Worm (Caenorhabditis elegans): ENCODE results near the gene cyn-10.

cyn-10 gene

DNA sequence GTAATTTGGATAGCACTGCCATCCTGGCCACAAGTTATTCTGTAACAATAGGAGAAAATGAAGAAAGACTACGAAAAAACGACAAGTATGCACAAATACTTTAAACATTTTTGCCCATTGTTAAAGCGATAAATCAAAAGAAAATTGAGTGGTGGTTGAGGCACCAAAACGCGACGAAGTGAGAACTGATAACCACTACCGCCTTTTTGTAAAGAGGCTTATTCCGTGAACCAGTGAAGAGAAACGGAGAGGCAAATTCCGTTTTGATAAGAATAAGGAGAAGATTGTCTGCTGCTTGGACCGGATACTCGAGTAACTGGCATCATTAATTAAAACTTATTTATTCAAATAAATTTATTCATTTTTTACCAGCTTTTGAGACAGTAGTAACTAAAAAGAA, 29.4 kb downstream of the cyn-10 start, which contains the start of gene pmp-1 (continued):
- TF ChIP-seq dmd-8 (GFP tag; IDR thresholded peaks at IDR 0.05) (no peak), nhr-28 (tag; optimal IDR thresholded peaks at IDR 0.05) (peak; percentile 62)

DNA sequence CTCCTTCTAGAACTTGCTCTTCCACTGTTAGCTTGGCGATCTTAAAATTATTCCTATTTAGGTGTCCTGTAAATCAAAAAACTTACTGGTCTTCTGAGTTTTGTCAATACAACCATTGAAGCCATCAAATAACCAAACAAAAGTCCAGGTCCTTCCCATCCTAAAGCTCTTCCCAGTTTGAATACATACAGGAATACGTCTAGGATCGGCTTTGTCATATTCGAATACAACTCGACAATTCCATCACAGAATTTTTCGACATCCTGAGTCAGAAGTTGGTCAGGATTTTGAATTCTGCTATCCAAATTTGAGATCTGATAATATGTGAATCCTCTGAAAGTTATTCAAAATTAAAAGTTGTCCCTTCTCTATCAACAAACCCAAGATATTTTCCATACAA, 30.8 kb downstream of the cyn-10 start:
- TF ChIP-seq aha-1 (tag): peak; percentile 63
- no peak for TF ChIP-seq tra-1 (GFP tag; IDR thresholded peaks at IDR 0.05)

DNA sequence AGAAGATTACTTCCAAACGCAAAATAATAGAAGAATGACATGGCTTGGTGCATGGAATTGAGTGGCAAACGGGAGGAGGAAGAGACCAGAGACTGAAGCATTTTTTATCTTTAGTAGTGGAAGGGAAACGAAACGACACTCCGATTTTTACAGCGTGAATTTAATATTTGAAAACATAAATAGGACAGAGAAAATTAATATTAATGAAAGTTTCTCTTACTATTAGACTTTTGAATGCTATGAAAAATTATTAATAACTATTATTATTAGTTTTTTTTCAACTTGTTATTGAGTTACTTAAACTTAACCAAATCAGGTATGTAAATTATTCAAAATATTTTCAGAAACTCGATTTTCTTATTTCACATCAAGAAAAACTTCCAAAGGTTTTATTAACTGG, 33.1 kb downstream of the cyn-10 start, which contains the start of gene C44B7.7:
Gene C44B7.7, minus strand, starts transcription at position 101 of the 400 bp plus-strand sequence.
- no peak for TF ChIP-seq hlh-11 (tag; optimal IDR thresholded peaks at IDR 0.05)

DNA sequence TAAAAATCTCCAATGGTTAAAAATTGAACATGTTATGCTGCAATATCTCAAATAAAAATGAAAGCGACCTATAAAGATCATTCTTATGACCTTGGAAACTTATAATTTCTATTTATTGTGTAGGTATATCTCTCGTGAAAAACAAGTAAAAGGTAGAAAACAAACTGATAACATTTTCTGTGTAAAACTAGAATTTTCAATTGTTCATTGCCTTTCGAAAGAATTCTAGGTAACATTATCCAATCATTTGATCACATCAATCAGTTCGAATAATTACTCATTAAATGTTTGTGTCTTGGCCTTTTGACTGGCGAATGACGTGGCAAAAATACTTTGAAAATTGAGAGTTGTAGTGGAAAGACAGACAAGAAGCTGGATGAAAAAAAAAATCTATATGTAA, 35.3 kb downstream of the cyn-10 start:
- TF ChIP-seq nhr-28 (tag; optimal IDR thresholded peaks at IDR 0.05) (peak; percentile 26), F26F4.8 (GFP tag; conservative IDR thresholded peaks at IDR 0.05) (no peak)

DNA sequence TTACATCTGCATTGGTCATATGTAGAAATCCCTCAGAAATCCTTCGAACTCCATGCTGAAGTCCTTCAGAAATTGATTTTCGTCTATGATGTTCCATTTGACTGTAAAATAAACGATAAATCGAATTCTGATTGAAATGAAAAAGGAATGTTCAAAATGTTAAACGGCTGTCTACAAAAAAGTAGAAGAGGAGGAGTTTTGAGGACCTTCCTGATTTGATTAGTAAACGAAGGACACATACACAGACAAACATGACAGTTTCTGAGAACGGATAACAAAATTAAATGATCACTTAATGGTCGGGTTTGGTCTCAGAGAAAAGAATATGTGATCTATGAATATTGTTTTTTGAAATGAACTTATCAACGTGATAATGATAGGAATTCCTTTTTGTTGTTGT, 36.2 kb downstream of the cyn-10 start, which contains the start of gene slc-36.5:
Gene slc-36.5, minus strand, starts transcription at position 101 of the 400 bp plus-strand sequence.
- TF ChIP-seq spr-3 (GFP tag; optimal IDR thresholded peaks at IDR 0.05): no peak
- TF ChIP-seq zip-11 (GFP tag; IDR thresholded peaks at IDR 0.05): no peak
- no peak for TF ChIP-seq unc-62 (GFP tag; optimal IDR thresholded peaks at IDR 0.05 in 1 of 2)
- TF ChIP-seq unc-62 (tag; optimal IDR thresholded peaks at IDR 0.05): no peak
- no peak for TF ChIP-seq F49E8.2 (tag; optimal IDR thresholded peaks at IDR 0.05; ENCODE audit: borderline replicate concordance)
- no peak for TF ChIP-seq skn-1 (tag; optimal IDR thresholded peaks at IDR 0.05)

DNA sequence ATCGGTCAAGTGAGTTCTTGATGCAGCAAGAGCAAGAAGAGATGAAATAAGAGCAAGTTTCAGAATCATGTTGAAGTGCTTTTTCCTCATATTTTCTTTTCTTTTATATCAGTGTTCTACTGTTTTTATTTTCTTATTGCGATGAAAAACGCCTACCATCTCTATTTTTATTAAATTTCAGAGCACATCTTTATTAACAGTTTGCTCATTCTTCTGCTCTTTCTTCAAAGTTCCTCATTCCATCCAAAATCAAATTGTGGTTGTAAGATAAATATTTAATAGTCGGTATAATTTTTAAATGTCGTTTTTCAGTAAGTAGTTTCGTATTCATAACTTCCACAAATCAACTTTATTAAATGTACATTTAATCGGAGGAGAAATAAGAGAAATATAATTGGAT, 40.7 kb downstream of the cyn-10 start, which contains the start of gene C44B7.5:
Gene C44B7.5, minus strand, starts transcription at position 101 of the 400 bp plus-strand sequence.
- TF ChIP-seq tra-1 (GFP tag; IDR thresholded peaks at IDR 0.05) (no peak), lin-13 (GFP tag; optimal IDR thresholded peaks at IDR 0.05) (no peak), ceh-62 (tag; optimal IDR thresholded peaks at IDR 0.05) (no peak), jun-1 (tag; optimal IDR thresholded peaks at IDR 0.05) (no peak), F10B5.3 (tag; optimal IDR thresholded peaks at IDR 0.05) (no peak), Y75B8A.6 (GFP tag; IDR thresholded peaks at IDR 0.05) (no peak), ceh-28 (tag; optimal IDR thresholded peaks at IDR 0.05) (no peak), vab-7 (GFP tag; IDR thresholded peaks at IDR 0.05) (no peak), zag-1 (tag; optimal IDR thresholded peaks at IDR 0.05) (no peak), snpc-4 (tag; optimal IDR thresholded peaks at IDR 0.05) (no peak), tag-97 (GFP tag; IDR thresholded peaks at IDR 0.05) (no peak)

DNA sequence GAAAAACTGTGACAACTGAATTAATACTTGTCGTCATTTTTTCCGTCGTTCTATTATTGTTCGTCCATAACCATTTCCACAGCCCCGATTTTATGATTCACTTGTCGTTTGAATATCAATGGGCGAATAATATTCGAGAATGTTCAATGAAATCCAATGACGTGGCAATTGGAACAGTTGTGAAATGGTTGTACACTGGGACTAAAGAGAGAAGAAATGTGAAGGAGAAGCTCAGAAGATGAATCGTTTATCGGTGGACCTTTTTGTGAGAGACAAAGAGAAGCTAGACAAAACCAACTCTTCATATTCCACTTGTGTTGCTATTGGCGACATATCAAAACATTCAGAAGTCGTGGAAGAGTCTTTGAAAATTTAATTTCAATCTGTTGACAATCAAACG, 42.4 kb downstream of the cyn-10 start, which contains the start of gene clhm-1:
Gene clhm-1, minus strand, starts transcription at position 207 of the 400 bp plus-strand sequence.
- TF ChIP-seq mxl-2 (GFP tag; conservative IDR thresholded peaks at IDR 0.05): no peak
- no peak for TF ChIP-seq arid-1 (GFP tag; conservative IDR thresholded peaks at IDR 0.05)
- TF ChIP-seq madf-5 (GFP tag; IDR thresholded peaks at IDR 0.05): no peak
- peak in 1 of 2 experiments; percentile 21 for TF ChIP-seq daf-16 (GFP tag; optimal IDR thresholded peaks at IDR 0.05)
- no peak for TF ChIP-seq daf-16 (tag; optimal IDR thresholded peaks at IDR 0.05)
- no peak for TF ChIP-seq hmg-1.1 (GFP tag; IDR thresholded peaks at IDR 0.05)

DNA sequence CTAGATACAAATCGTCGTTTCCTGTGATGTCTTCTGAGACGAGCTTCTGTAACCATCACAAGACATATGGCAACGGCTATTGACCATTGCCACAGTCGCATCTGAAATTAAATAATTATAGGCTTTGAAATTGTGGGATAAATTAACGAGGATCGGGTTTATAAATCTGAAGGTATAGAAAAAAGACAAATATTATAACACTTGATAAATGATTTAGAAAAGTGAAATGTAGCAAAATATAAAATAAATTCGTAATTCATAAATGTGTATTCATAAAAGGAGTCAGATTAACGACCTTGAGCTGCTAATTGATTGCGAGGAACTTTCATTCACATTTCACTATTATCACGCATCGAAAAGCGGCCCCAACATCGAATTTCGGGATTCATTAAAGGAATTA, 49.5 kb downstream of the cyn-10 start, which contains the start of gene aff-1:
Gene aff-1, minus strand, starts transcription at position 101 of the 400 bp plus-strand sequence.
- no peak for TF ChIP-seq snpc-1.2 (GFP tag; IDR thresholded peaks at IDR 0.05)
- TF ChIP-seq nhr-42 (GFP tag; IDR thresholded peaks at IDR 0.05): no peak
- TF ChIP-seq mep-1 (tag; optimal IDR thresholded peaks at IDR 0.05): no peak
- TF ChIP-seq sdz-12 (GFP tag; optimal IDR thresholded peaks at IDR 0.05): no peak
- TF ChIP-seq D1046.2 (GFP tag; IDR thresholded peaks at IDR 0.05): no peak
- no peak for TF ChIP-seq dmd-6 (GFP tag; IDR thresholded peaks at IDR 0.05)
- TF ChIP-seq unc-39 (tag; optimal IDR thresholded peaks at IDR 0.05): no peak
- no peak for TF ChIP-seq snpc-4 (tag; optimal IDR thresholded peaks at IDR 0.05)
- TF ChIP-seq dmd-9 (GFP tag; IDR thresholded peaks at IDR 0.05): no peak
- no peak for TF ChIP-seq zfp-2 (tag; optimal IDR thresholded peaks at IDR 0.05)
- no peak for TF ChIP-seq ZK546.5 (tag; optimal IDR thresholded peaks at IDR 0.05)
- TF ChIP-seq mxl-2 (GFP tag; conservative IDR thresholded peaks at IDR 0.05): no peak
- TF ChIP-seq hlh-11 (tag; optimal IDR thresholded peaks at IDR 0.05): no peak
- TF ChIP-seq set-16 (GFP tag; IDR thresholded peaks at IDR 0.05): no peak
- TF ChIP-seq Y75B8A.6 (GFP tag; IDR thresholded peaks at IDR 0.05): no peak
- TF ChIP-seq hmg-1.1 (GFP tag; IDR thresholded peaks at IDR 0.05): no peak
- no peak for TF ChIP-seq ceh-32 (tag; optimal IDR thresholded peaks at IDR 0.05; ENCODE audit: poor library complexity)
